Worm (Caenorhabditis elegans) whole organism, L1 larva: ENCODE data around the gene C18E9.7.

ENCODE experiments used
- lin-15B ChIP-seq: fragments of 150-350 bp; sonication (generic microtip); optimal IDR thresholded peaks from 3 replicates; lab custom pipeline; 2014; ENCODE audit warnings: missing biosample characterization, missing genetic modification characterization
- nhr-237 ChIP-seq: fragments of 150-350 bp; optimal IDR thresholded peaks from 2 replicates; lab custom pipeline; 2014; ENCODE audit warnings: missing biosample characterization, missing genetic modification characterization
- nhr-76 ChIP-seq: sonication (generic microtip); optimal IDR thresholded peaks from 2 replicates; lab custom pipeline; 2017; ENCODE audit warnings: missing biosample characterization, missing genetic modification characterization
- pax-3 ChIP-seq: fragments of 200-800 bp; sonication (Bioruptor generic); optimal IDR thresholded peaks from 2 replicates; lab custom pipeline; 2018; ENCODE audit warnings: mild to moderate bottlenecking, missing genetic modification characterization, moderate library complexity, missing compliant biosample characterization
- snpc-4 ChIP-seq: fragments of 150-350 bp; optimal IDR thresholded peaks from 2 replicates; lab custom pipeline; 2014; ENCODE audit warnings: missing biosample characterization, missing genetic modification characterization
- ztf-11 ChIP-seq, 2 experiments: sonication (generic microtip); optimal IDR thresholded peaks; 2 replicates each; lab custom pipeline; 2016 to 2017; ENCODE audit warnings: missing genetic modification characterization in 2 of 2, missing biosample characterization in 1 of 2, missing compliant biosample characterization in 1 of 2

ce11 chrII:8953703-8954102 lies 28.9 kb downstream of the C18E9.7 start:
- no peak for TF ChIP-seq nhr-76 (tag; lab: Kevin White, UChicago)
- TF ChIP-seq pax-3 (tag; lab: Kevin White, UChicago) = no peak
- no peak for TF ChIP-seq snpc-4 (tag; lab: Kevin White, UChicago)
- TF ChIP-seq lin-15B (tag; lab: Kevin White, UChicago) = no peak
- no peak for TF ChIP-seq ztf-11 (tag; optimal IDR thresholded peaks at IDR 0.05; lab: Kevin White, UChicago)
- no peak for TF ChIP-seq nhr-237 (tag; lab: Kevin White, UChicago)
